Worm (Caenorhabditis elegans) whole organism, late embryonic: Measurements from ENCODE around the gene prk-2.

Experiments used
- C08G9.2 ChIP-seq: sonication (generic microtip); optimal IDR thresholded peaks from 2 replicates; lab custom pipeline; 2016; ENCODE audit warnings: mild to moderate bottlenecking, missing genetic modification characterization, moderate library complexity, missing compliant biosample characterization
- ama-1 ChIP-seq: fragments of 150-350 bp; optimal IDR thresholded peaks from 2 replicates; lab custom pipeline; 2014
- ceh-6 ChIP-seq: fragments of 200-800 bp; sonication (Bioruptor generic); optimal IDR thresholded peaks from 2 replicates; lab custom pipeline; 2018; ENCODE audit warnings: mild to moderate bottlenecking, missing genetic modification characterization, missing compliant biosample characterization
- dve-1 ChIP-seq: sonication (generic microtip); optimal IDR thresholded peaks from 2 replicates; lab custom pipeline; 2017; ENCODE audit warnings: antibody characterized with exemption, mild to moderate bottlenecking, missing genetic modification characterization, missing compliant biosample characterization
- elt-2 ChIP-seq: sonication (generic microtip); optimal IDR thresholded peaks from 2 replicates; lab custom pipeline; 2016; ENCODE audit warnings: missing genetic modification reagents, missing genetic modification characterization, missing compliant biosample characterization
- fkh-10 ChIP-seq: fragments of 150-350 bp; optimal IDR thresholded peaks from 2 replicates; lab custom pipeline; 2014; ENCODE audit warnings: missing biosample characterization, missing genetic modification reagents, missing genetic modification characterization
- nhr-11 ChIP-seq: fragments of 150-350 bp; optimal IDR thresholded peaks from 2 replicates; lab custom pipeline; 2014; ENCODE audit warnings: missing biosample characterization, missing genetic modification characterization
- odd-2 ChIP-seq: sonication (generic microtip); optimal IDR thresholded peaks from 2 replicates; lab custom pipeline; 2017; ENCODE audit warnings: antibody characterized with exemption, mild to moderate bottlenecking, missing genetic modification characterization, missing compliant biosample characterization
- pha-4 ChIP-seq: fragments of 150-350 bp; optimal IDR thresholded peaks from 2 replicates; lab custom pipeline; 2018; ENCODE audit warnings: missing biosample characterization, missing genetic modification reagents, missing genetic modification characterization
- sdc-2 ChIP-seq: sonication (generic microtip); optimal IDR thresholded peaks from 2 replicates; lab custom pipeline; 2016; ENCODE audit warnings: missing genotype, missing genetic modification characterization, missing compliant biosample characterization
- tbx-7 ChIP-seq: sonication (generic microtip); optimal IDR thresholded peaks from 2 replicates; lab custom pipeline; 2016; ENCODE audit warnings: missing genotype, missing genetic modification characterization, missing compliant biosample characterization
- unc-86 ChIP-seq: sonication (generic microtip); optimal IDR thresholded peaks from 2 replicates; lab custom pipeline; 2016; ENCODE audit warnings: missing genetic modification characterization, missing compliant biosample characterization

DNA sequence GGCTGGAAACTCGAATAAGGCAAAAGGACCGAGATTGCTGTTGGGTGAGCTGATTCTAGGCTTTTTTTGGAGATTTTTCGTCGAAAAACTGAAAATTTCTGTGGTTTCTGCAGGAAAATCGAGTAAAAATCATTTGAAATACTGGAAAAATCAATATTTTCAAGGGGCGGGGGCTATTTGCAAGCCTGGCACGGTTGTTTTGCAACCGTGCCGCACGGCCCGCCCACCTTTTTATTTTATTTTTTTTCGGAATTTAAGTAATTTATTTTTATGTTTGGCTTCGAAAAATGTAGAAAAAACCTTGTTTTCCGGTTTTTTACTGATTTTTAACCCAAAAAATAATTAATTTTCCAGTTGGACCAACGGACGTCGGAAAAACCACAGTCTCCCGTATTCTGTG lies 28.5 kb upstream of the prk-2 start:
- no peak for TF ChIP-seq ceh-6 (GFP tag; lab: Kevin White, UChicago)
- no peak for TF ChIP-seq pha-4 (tag; lab: Kevin White, UChicago)
- no peak for TF ChIP-seq unc-86 (tag; lab: Kevin White, UChicago)
- no peak for TF ChIP-seq tbx-7 (tag; lab: Kevin White, UChicago)
- no peak for TF ChIP-seq dve-1 (tag; lab: Kevin White, UChicago)
- TF ChIP-seq sdc-2 (tag; lab: Kevin White, UChicago) = no peak
- no peak for TF ChIP-seq elt-2 (tag; lab: Kevin White, UChicago)
- no peak for TF ChIP-seq ama-1 (lab: Kevin White, UChicago)
- no peak for TF ChIP-seq C08G9.2
- no peak for TF ChIP-seq odd-2 (tag; lab: Kevin White, UChicago)
- no peak for TF ChIP-seq fkh-10 (GFP tag; lab: Kevin White, UChicago)
- no peak for TF ChIP-seq nhr-11 (tag; lab: Kevin White, UChicago)
